Worm (Caenorhabditis elegans): Measurements from ENCODE around the gene C18H7.4.

The C18H7.4 gene

DNA sequence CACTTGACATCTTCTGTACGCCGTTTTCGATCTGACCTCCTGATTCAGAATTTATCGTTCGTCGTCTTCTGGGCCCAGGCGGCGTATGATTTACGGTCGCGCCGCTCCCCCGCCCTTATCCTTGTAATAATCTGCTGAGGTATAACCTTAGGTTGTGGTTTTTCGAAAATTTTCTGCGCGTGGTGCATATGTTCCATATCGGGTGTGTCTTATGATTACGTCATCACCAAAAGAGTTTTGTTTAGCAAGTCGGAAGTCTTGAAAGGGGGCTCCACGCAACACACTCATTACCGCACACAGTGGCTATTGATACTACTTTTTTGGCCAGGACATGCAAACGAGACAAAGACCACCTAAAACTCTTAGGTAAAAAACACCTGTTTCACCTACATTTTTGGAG lies 32.3 kb upstream of the C18H7.4 start:
- no peak for TF ChIP-seq xnd-1 (tag; optimal IDR thresholded peaks at IDR 0.05)
- TF ChIP-seq ztf-3 (GFP tag; optimal IDR thresholded peaks at IDR 0.05), result no peak
- TF ChIP-seq tbp1 (GFP tag; optimal IDR thresholded peaks at IDR 0.05), result no peak
- TF ChIP-seq ztf-26 (tag; optimal IDR thresholded peaks at IDR 0.05), result no peak
- TF ChIP-seq ccch-3 (GFP tag; optimal IDR thresholded peaks at IDR 0.05), result no peak
- no peak for TF ChIP-seq F57A8.1 (GFP tag; optimal IDR thresholded peaks at IDR 0.05)
- no peak for TF ChIP-seq nhr-80 (tag; optimal IDR thresholded peaks at IDR 0.05)
- TF ChIP-seq athp-1 (tag; optimal IDR thresholded peaks at IDR 0.05), result no peak
- no peak for TF ChIP-seq efl-1 (GFP tag; optimal IDR thresholded peaks at IDR 0.05)

DNA sequence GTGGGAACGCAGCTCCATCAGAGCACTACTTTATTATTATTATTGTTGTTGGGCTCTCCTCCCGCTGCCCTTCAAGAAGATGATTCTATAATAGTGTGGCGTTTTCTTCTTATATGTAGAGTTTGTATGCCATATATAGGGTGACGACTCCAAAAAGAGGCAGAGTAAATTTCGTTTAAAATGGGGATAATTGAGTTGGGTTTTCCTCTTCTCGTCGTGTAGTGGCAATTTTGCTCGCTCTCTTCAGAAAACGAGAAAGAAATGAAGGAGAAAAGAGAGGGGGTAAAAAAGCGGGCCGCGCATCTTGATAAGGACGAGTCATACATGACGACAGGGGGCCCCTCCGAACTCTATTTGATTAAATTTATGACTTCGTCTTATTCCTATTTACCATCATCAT lies 29.7 kb upstream of the C18H7.4 start:
- TF ChIP-seq K11D2.4 (GFP tag; IDR thresholded peaks at IDR 0.05) (no peak), C06A6.2 (GFP tag; conservative IDR thresholded peaks at IDR 0.05) (no peak), lin-35 (GFP tag; optimal IDR thresholded peaks at IDR 0.05) (no peak), nhr-27 (tag; optimal IDR thresholded peaks at IDR 0.05) (no peak), nfya-1 (tag; optimal IDR thresholded peaks at IDR 0.05; ENCODE audit: borderline replicate concordance, insufficient read depth) (no peak), rpc-1 (optimal IDR thresholded peaks at IDR 0.05) (no peak), rpc-1 (tag; optimal IDR thresholded peaks at IDR 0.05) (no peak), hlh-26 (GFP tag; conservative IDR thresholded peaks at IDR 0.05) (no peak), lin-40 (tag; optimal IDR thresholded peaks at IDR 0.05) (no peak), ekl-4 (GFP tag; IDR thresholded peaks at IDR 0.05) (no peak), nhr-90 (tag; optimal IDR thresholded peaks at IDR 0.05) (no peak), F23B12.7 (tag; optimal IDR thresholded peaks at IDR 0.05; ENCODE audit: insufficient read depth) (no peak), efl-1 (GFP tag; optimal IDR thresholded peaks at IDR 0.05) (no peak), ztf-3 (GFP tag; optimal IDR thresholded peaks at IDR 0.05) (no peak), tbx-9 (tag; optimal IDR thresholded peaks at IDR 0.05; ENCODE audit: borderline replicate concordance) (no peak), B0019.2 (GFP tag; conservative IDR thresholded peaks at IDR 0.05) (no peak), F10E7.11 (tag; optimal IDR thresholded peaks at IDR 0.05) (no peak)

DNA sequence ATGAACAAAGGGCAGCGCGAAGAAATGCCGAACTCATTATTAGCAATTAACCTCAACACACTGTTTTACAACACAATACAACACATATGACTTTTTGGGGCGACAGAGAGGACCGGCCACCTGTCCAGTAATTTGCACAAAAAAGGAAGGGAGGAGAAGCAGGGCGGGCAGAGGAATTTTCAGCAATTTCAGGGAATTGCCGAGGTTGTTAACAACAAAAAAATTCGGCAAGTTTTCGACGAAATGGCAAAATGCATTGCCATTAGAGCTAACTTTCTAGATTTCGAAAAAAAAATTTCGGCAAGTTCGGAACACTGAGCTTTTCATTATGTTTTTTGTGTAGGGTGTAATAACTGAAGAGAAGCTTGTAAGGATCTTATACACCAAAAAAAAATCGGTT lies 29.1 kb upstream of the C18H7.4 start:
- TF ChIP-seq F10E7.11 (tag; optimal IDR thresholded peaks at IDR 0.05) (no peak), sptf-2 (GFP tag; optimal IDR thresholded peaks at IDR 0.05) (no peak), F22D6.2 (tag; optimal IDR thresholded peaks at IDR 0.05) (no peak), lsl-1 (GFP tag; optimal IDR thresholded peaks at IDR 0.05) (no peak), Y67H2A.10 (GFP tag; conservative IDR thresholded peaks at IDR 0.05) (no peak), ztf-22 (GFP tag; optimal IDR thresholded peaks at IDR 0.05) (no peak), dpl-1 (GFP tag; optimal IDR thresholded peaks at IDR 0.05) (no peak), ztf-18 (tag; optimal IDR thresholded peaks at IDR 0.05) (no peak), zim-3 (tag; optimal IDR thresholded peaks at IDR 0.05) (no peak), B0019.2 (GFP tag; conservative IDR thresholded peaks at IDR 0.05) (no peak), ceh-58 (GFP tag; IDR thresholded peaks at IDR 0.05) (no peak), ceh-100 (GFP tag; IDR thresholded peaks at IDR 0.05) (no peak), ets-4 (GFP tag; optimal IDR thresholded peaks at IDR 0.05) (no peak), ceh-40 (GFP tag; IDR thresholded peaks at IDR 0.05) (no peak)

DNA sequence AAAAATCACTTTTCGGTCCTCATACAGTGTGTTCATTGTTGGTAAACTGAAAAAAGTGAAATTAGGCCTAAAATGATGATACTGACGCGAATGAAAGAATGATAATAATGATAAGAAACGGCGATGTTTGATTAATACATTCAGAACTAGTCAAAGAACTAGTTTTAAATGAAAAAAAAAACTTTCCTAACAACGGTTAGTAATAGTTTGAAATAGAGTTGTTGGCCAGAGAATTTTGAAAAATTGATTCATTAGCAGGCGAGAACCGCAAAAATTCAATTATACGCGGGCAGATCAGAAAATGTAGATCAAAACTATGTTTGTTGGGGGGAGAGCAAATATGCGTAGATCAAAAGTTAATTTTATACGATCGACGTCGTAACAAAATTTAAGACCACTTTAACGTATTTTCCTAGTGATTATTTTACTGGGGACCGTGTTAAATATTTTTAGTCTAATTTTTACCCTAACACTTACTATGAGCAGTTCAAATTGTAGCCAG lies 22.3 kb upstream of the C18H7.4 start, which contains the start of gene F56A11.5:
Gene F56A11.5, minus strand, starts transcription at position 51 of the 502 bp plus-strand sequence.
- TF ChIP-seq Y67H2A.10 (GFP tag; conservative IDR thresholded peaks at IDR 0.05) (no peak), madf-6 (GFP tag; IDR thresholded peaks at IDR 0.05) (peak; percentile 78), madf-8 (GFP tag; conservative IDR thresholded peaks at IDR 0.05) (peak; percentile 59), cebp-2 (GFP tag; IDR thresholded peaks at IDR 0.05) (no peak), efl-1 (GFP tag; optimal IDR thresholded peaks at IDR 0.05) (peak; percentile 65)
